Worm (Caenorhabditis elegans) whole organism, late embryonic: Measurements from ENCODE around the gene mrps-34.

Experiments
- C08G9.2 ChIP-seq: sonication (generic microtip); optimal IDR thresholded peaks from 2 replicates; lab custom pipeline; 2016; ENCODE audit warnings: mild to moderate bottlenecking, missing genetic modification characterization, moderate library complexity, missing compliant biosample characterization
- C38D4.7 ChIP-seq: fragments of 200-800 bp; sonication (Bioruptor generic); optimal IDR thresholded peaks from 2 replicates; lab custom pipeline; 2018; ENCODE audit warnings: mild to moderate bottlenecking, missing genetic modification characterization, moderate library complexity, missing compliant biosample characterization
- F13H6.1 ChIP-seq: sonication (generic microtip); optimal IDR thresholded peaks from 2 replicates; lab custom pipeline; 2016; ENCODE audit warnings: missing genetic modification characterization, missing compliant biosample characterization
- K02D7.2 ChIP-seq: sonication (generic microtip); optimal IDR thresholded peaks from 2 replicates; lab custom pipeline; 2017; ENCODE audit warnings: mild to moderate bottlenecking, missing genetic modification characterization, missing compliant biosample characterization
- K09A11.1 ChIP-seq: sonication (generic microtip); optimal IDR thresholded peaks from 2 replicates; lab custom pipeline; 2017; ENCODE audit warnings: antibody characterized with exemption, mild to moderate bottlenecking, missing genetic modification characterization, missing compliant biosample characterization; ENCODE audit not compliant: insufficient read depth
- Y22D7AL.16 ChIP-seq: sonication (generic microtip); optimal IDR thresholded peaks from 2 replicates; lab custom pipeline; 2016; ENCODE audit warnings: missing genetic modification characterization, missing compliant biosample characterization
- ahr-1 ChIP-seq: sonication (generic microtip); optimal IDR thresholded peaks from 2 replicates; lab custom pipeline; 2016; ENCODE audit warnings: missing genetic modification characterization, missing compliant biosample characterization
- ceh-18 ChIP-seq: sonication (generic microtip); optimal IDR thresholded peaks from 2 replicates; lab custom pipeline; 2016; ENCODE audit warnings: missing genetic modification characterization, missing compliant biosample characterization
- ceh-2 ChIP-seq: sonication (generic microtip); optimal IDR thresholded peaks from 2 replicates; lab custom pipeline; 2016; ENCODE audit warnings: missing genotype, missing genetic modification characterization, missing compliant biosample characterization
- ceh-22 ChIP-seq: sonication (generic microtip); optimal IDR thresholded peaks from 2 replicates; lab custom pipeline; 2017; ENCODE audit warnings: missing biosample characterization, missing genetic modification characterization
- ceh-31 ChIP-seq: sonication (generic microtip); optimal IDR thresholded peaks from 2 replicates; lab custom pipeline; 2016; ENCODE audit warnings: missing genetic modification characterization, missing compliant biosample characterization
- ceh-34 ChIP-seq: sonication (generic microtip); optimal IDR thresholded peaks from 2 replicates; lab custom pipeline; 2016; ENCODE audit warnings: mild to moderate bottlenecking, missing genetic modification characterization, missing compliant biosample characterization
- ceh-45 ChIP-seq: fragments of 200-800 bp; sonication (Bioruptor generic); IDR thresholded peaks from 2 replicates; pipeline ENCODE4 v1.3.6; 2022; ENCODE audit warnings: missing genetic modification reagents, missing genetic modification characterization, missing compliant biosample characterization
- ceh-6 ChIP-seq: fragments of 200-800 bp; sonication (Bioruptor generic); optimal IDR thresholded peaks from 2 replicates; lab custom pipeline; 2018; ENCODE audit warnings: mild to moderate bottlenecking, missing genetic modification characterization, missing compliant biosample characterization
- che-1 ChIP-seq: sonication (generic microtip); optimal IDR thresholded peaks from 2 replicates; lab custom pipeline; 2016; ENCODE audit warnings: mild to moderate bottlenecking, missing genetic modification characterization, missing compliant biosample characterization
- dve-1 ChIP-seq: sonication (generic microtip); optimal IDR thresholded peaks from 2 replicates; lab custom pipeline; 2017; ENCODE audit warnings: antibody characterized with exemption, mild to moderate bottlenecking, missing genetic modification characterization, missing compliant biosample characterization
- elt-2 ChIP-seq: sonication (generic microtip); optimal IDR thresholded peaks from 2 replicates; lab custom pipeline; 2016; ENCODE audit warnings: missing genetic modification reagents, missing genetic modification characterization, missing compliant biosample characterization
- elt-4 ChIP-seq: sonication (generic microtip); optimal IDR thresholded peaks from 2 replicates; lab custom pipeline; 2016; ENCODE audit warnings: missing genetic modification characterization, missing compliant biosample characterization
- ets-4 ChIP-seq: sonication (generic microtip); optimal IDR thresholded peaks from 2 replicates; lab custom pipeline; 2016; ENCODE audit warnings: missing genetic modification characterization, missing compliant biosample characterization
- eyg-1 ChIP-seq: sonication (generic microtip); optimal IDR thresholded peaks from 2 replicates; lab custom pipeline; 2016; ENCODE audit warnings: missing genotype, missing genetic modification characterization, missing compliant biosample characterization
- fax-1 ChIP-seq: sonication (generic microtip); optimal IDR thresholded peaks from 2 replicates; lab custom pipeline; 2016; ENCODE audit warnings: missing genotype, missing genetic modification characterization, missing compliant biosample characterization
- fkh-10 ChIP-seq: fragments of 150-350 bp; optimal IDR thresholded peaks from 2 replicates; lab custom pipeline; 2014; ENCODE audit warnings: missing biosample characterization, missing genetic modification reagents, missing genetic modification characterization
- fkh-6 ChIP-seq: sonication (generic microtip); optimal IDR thresholded peaks from 2 replicates; lab custom pipeline; 2016; ENCODE audit warnings: missing genetic modification characterization, missing compliant biosample characterization
- hlh-13 ChIP-seq: fragments of 200-800 bp; sonication (Bioruptor generic); optimal IDR thresholded peaks from 2 replicates; lab custom pipeline; 2018; ENCODE audit warnings: mild to moderate bottlenecking, missing genetic modification characterization, missing compliant biosample characterization
- hlh-6 ChIP-seq: sonication (generic microtip); optimal IDR thresholded peaks from 2 replicates; lab custom pipeline; 2016; ENCODE audit warnings: missing genotype, missing genetic modification characterization, missing compliant biosample characterization
- hlh-8 ChIP-seq: sonication (generic microtip); optimal IDR thresholded peaks from 2 replicates; lab custom pipeline; 2016; ENCODE audit warnings: missing genotype, missing genetic modification characterization, missing compliant biosample characterization
- lim-6 ChIP-seq: sonication (generic microtip); optimal IDR thresholded peaks from 2 replicates; lab custom pipeline; 2016; ENCODE audit warnings: missing genetic modification characterization, missing compliant biosample characterization
- lin-11 ChIP-seq: fragments of 200-800 bp; sonication (Bioruptor generic); optimal IDR thresholded peaks from 2 replicates; lab custom pipeline; 2018; ENCODE audit warnings: mild to moderate bottlenecking, missing genetic modification characterization, missing compliant biosample characterization
- madf-2 ChIP-seq: sonication (generic microtip); optimal IDR thresholded peaks from 2 replicates; lab custom pipeline; 2017; ENCODE audit warnings: missing genetic modification characterization, missing compliant biosample characterization
- nfya-1 ChIP-seq: sonication (generic microtip); optimal IDR thresholded peaks from 2 replicates; lab custom pipeline; 2017; ENCODE audit warnings: missing genetic modification characterization, mild to moderate bottlenecking, missing compliant biosample characterization, antibody characterized with exemption, moderate library complexity
- nhr-11 ChIP-seq: fragments of 150-350 bp; optimal IDR thresholded peaks from 2 replicates; lab custom pipeline; 2014; ENCODE audit warnings: missing biosample characterization, missing genetic modification characterization
- nhr-232 ChIP-seq: sonication (generic microtip); optimal IDR thresholded peaks from 2 replicates; lab custom pipeline; 2016; ENCODE audit warnings: missing genetic modification characterization, missing compliant biosample characterization
- odd-2 ChIP-seq: sonication (generic microtip); optimal IDR thresholded peaks from 2 replicates; lab custom pipeline; 2017; ENCODE audit warnings: antibody characterized with exemption, mild to moderate bottlenecking, missing genetic modification characterization, missing compliant biosample characterization
- pag-3 ChIP-seq: sonication (generic microtip); optimal IDR thresholded peaks from 2 replicates; lab custom pipeline; 2016; ENCODE audit warnings: missing compliant biosample characterization, missing genetic modification characterization, borderline replicate concordance
- pat-9 ChIP-seq: fragments of 200-800 bp; sonication (Bioruptor generic); optimal IDR thresholded peaks from 2 replicates; lab custom pipeline; 2018; ENCODE audit warnings: mild to moderate bottlenecking, missing genetic modification characterization, moderate library complexity, missing compliant biosample characterization
- pha-2 ChIP-seq: sonication (generic microtip); optimal IDR thresholded peaks from 2 replicates; lab custom pipeline; 2017; ENCODE audit warnings: mild to moderate bottlenecking, missing genetic modification characterization, missing compliant biosample characterization
- pqm-1 ChIP-seq: sonication (generic microtip); optimal IDR thresholded peaks from 2 replicates; lab custom pipeline; 2016; ENCODE audit warnings: missing genetic modification characterization, missing compliant biosample characterization
- rnt-1 ChIP-seq: sonication (generic microtip); optimal IDR thresholded peaks from 2 replicates; lab custom pipeline; 2016; ENCODE audit warnings: missing genetic modification characterization, missing compliant biosample characterization
- sox-4 ChIP-seq: sonication (generic microtip); optimal IDR thresholded peaks from 2 replicates; lab custom pipeline; 2017; ENCODE audit warnings: mild to moderate bottlenecking, missing genetic modification characterization, inconsistent platforms, missing compliant biosample characterization
- syd-9 ChIP-seq: sonication (generic microtip); optimal IDR thresholded peaks from 2 replicates; lab custom pipeline; 2016; ENCODE audit warnings: mild to moderate bottlenecking, missing genetic modification characterization, moderate library complexity, missing compliant biosample characterization
- tbx-2 ChIP-seq: sonication (generic microtip); optimal IDR thresholded peaks from 2 replicates; lab custom pipeline; 2016; ENCODE audit warnings: missing genetic modification characterization, missing compliant biosample characterization
- tbx-7 ChIP-seq: sonication (generic microtip); optimal IDR thresholded peaks from 2 replicates; lab custom pipeline; 2016; ENCODE audit warnings: missing genotype, missing genetic modification characterization, missing compliant biosample characterization
- ttx-3 ChIP-seq: sonication (generic microtip); optimal IDR thresholded peaks from 2 replicates; lab custom pipeline; 2016; ENCODE audit warnings: missing genetic modification reagents, missing genetic modification characterization, missing compliant biosample characterization
- unc-55 ChIP-seq: sonication (generic microtip); optimal IDR thresholded peaks from 2 replicates; lab custom pipeline; 2017; ENCODE audit warnings: missing biosample characterization, missing genetic modification reagents, missing genetic modification characterization
- unc-86 ChIP-seq: sonication (generic microtip); optimal IDR thresholded peaks from 2 replicates; lab custom pipeline; 2016; ENCODE audit warnings: missing genetic modification characterization, missing compliant biosample characterization

mrps-34 gene

DNA sequence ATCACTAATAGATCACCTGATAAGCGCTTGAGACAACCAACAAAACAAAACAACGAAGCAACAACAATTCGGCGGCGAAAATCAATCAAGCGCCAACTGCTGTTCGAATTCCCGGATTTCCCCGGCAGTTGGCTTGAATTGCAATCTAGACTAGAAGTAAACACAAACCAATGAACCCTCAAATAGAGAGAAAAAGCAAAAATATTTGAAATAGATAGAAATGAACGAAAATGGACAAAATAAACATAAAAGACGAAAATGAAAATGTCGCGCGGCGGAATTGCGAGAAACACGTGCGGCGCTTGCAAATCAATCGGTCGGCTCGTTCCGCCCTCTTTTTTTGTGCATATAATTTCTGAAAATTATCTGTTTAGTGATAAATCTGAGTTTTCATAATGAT lies 26.2 kb upstream of the mrps-34 start, which contains the start of gene idhg-1 (continued):
- TF ChIP-seq hlh-8 (tag; lab: Kevin White, UChicago), result peak; percentile 98
- TF ChIP-seq Y22D7AL.16 (tag; lab: Kevin White, UChicago), result peak; percentile 91
- peak; percentile 99 for TF ChIP-seq elt-2 (tag; lab: Kevin White, UChicago)
- no peak for TF ChIP-seq unc-55
- TF ChIP-seq K09A11.1 (tag; lab: Kevin White, UChicago), result peak; percentile 98
- peak; percentile 98 for TF ChIP-seq hlh-6 (tag; lab: Kevin White, UChicago)
- TF ChIP-seq nfya-1 (tag; lab: Kevin White, UChicago), result peak; percentile 96
- TF ChIP-seq hlh-13 (GFP tag; lab: Kevin White, UChicago), result peak; percentile 84
- peak; percentile 90 for TF ChIP-seq lin-11
- TF ChIP-seq fkh-6 (tag; lab: Kevin White, UChicago), result peak; percentile 96
- TF ChIP-seq elt-4 (tag; lab: Kevin White, UChicago), result peak; percentile 99
- TF ChIP-seq syd-9 (tag; lab: Kevin White, UChicago), result peak; percentile 98
- peak; percentile 83 for TF ChIP-seq tbx-7
- peak; percentile 88 for TF ChIP-seq nhr-11
- peak; percentile 95 for TF ChIP-seq lim-6 (tag; lab: Kevin White, UChicago)
- TF ChIP-seq rnt-1 (tag; lab: Kevin White, UChicago), result peak; percentile 94

DNA sequence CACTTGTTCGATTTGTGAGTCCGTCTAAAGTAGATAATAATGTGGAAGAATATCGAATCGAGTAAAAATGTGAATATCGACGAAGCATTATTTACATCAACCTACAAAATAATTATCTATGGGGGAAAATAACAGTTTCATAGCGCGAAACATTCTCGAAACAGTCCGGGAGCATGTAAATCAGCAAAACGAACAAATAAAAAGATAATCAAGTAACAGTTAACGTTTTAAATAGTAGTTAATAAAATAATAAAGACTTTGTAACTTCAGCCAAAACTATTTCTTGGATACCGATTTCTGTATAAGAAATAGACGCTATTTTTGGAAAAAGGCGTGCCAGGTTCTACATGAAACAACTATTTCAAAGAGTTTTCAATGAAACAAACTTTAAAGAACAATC lies 25.8 kb upstream of the mrps-34 start, which contains the start of gene mlcd-1:
Gene mlcd-1, minus strand, starts transcription at position 101 of the 400 bp plus-strand sequence.
- TF ChIP-seq ahr-1 (tag; lab: Kevin White, UChicago), result no peak
- no peak for TF ChIP-seq pag-3 (tag; lab: Kevin White, UChicago)
- no peak for TF ChIP-seq fax-1
- TF ChIP-seq F13H6.1 (tag; lab: Kevin White, UChicago), result no peak
- TF ChIP-seq fkh-10 (GFP tag; lab: Kevin White, UChicago), result no peak
- TF ChIP-seq, all 69 proteins: peak for 0

- TF ChIP-seq lim-6 (tag; lab: Kevin White, UChicago) (no peak), nhr-232 (no peak), odd-2 (tag; lab: Kevin White, UChicago) (no peak), tbx-2 (peak; percentile 11), sox-4 (tag; lab: Kevin White, UChicago) (no peak), fkh-10 (GFP tag; lab: Kevin White, UChicago) (no peak), dve-1 (no peak), hlh-13 (GFP tag; lab: Kevin White, UChicago) (no peak), K09A11.1 (tag; lab: Kevin White, UChicago) (no peak), pag-3 (tag; lab: Kevin White, UChicago) (no peak), ceh-22 (tag; lab: Kevin White, UChicago) (no peak), ahr-1 (tag; lab: Kevin White, UChicago) (no peak), nfya-1 (tag; lab: Kevin White, UChicago) (peak; percentile 42), C38D4.7 (GFP tag; lab: Kevin White, UChicago) (no peak), unc-86 (tag; lab: Kevin White, UChicago) (no peak), ceh-18 (tag; lab: Kevin White, UChicago) (no peak), ceh-34 (tag; lab: Kevin White, UChicago) (peak; percentile 8), ceh-31 (peak; percentile 8), ceh-2 (no peak), K02D7.2 (tag; lab: Kevin White, UChicago) (no peak), ets-4 (tag; lab: Kevin White, UChicago) (no peak), ceh-45 (GFP tag; lab: Robert Waterston, UW) (no peak), nhr-11 (no peak), C08G9.2 (tag; lab: Kevin White, UChicago) (no peak), fax-1 (no peak), pqm-1 (no peak), F13H6.1 (tag; lab: Kevin White, UChicago) (no peak), pat-9 (no peak), che-1 (tag; lab: Kevin White, UChicago) (no peak), madf-2 (tag; lab: Kevin White, UChicago) (no peak), ceh-6 (GFP tag; lab: Kevin White, UChicago) (no peak), eyg-1 (tag; lab: Kevin White, UChicago) (no peak), pha-2 (tag; lab: Kevin White, UChicago) (no peak), ttx-3 (tag; lab: Kevin White, UChicago) (no peak)
- TF ChIP-seq, all 69 proteins: peak for 4
Observed at ce11 chrIII:4562070-4562788, 20.0 kb upstream of the mrps-34 start, which contains the start of gene pan-1. pan-1 (plus strand) TSS chrIII:4562738.
